Fruit fly (Drosophila melanogaster): ENCODE results near the gene Brd7-9.
"Not testable (repeated sequence)": the region's sequence is repeated elsewhere in the genome, so short reads cannot be mapped to it uniquely, and the experiment has no call there.

The Brd7-9 gene

DNA sequence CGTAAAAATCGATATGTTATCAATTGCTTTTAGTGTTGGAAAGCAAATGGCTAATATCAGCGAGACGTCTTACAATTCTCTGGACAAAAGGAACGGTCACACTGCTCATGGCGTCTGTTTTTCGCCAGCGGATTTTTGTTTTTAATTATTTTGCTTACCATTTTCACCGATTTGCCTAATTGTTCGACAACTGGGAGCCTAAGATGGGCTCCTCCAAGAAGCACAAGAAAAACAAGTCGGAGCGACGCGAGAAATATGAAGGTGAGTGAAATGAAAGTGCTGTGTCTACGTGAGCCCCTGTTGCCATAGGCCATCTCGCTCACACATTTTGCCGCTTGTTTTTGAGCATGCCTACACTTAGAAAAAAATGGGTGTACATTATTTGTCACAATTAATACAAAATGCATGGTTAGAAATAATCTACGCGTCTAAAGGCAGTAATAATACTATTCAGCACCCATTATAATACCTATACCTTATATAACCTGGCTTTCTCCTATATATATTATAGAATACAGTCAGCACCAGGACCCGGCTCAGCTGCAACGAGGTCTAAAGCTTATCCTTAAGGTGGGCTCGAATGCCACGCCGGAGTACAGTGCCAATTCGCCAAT lies at the start of gene Brd7-9:
TSS of gene Brd7-9 (plus strand) at position 78 of the 614 bp plus-strand sequence.
- TF ChIP-seq noc (tag; optimal IDR thresholded peaks at IDR 0.05), result peak; percentile 15

dm6 chr2L:7738709-7739108 lies 44.0 kb upstream of the Brd7-9 start, which contains the start of gene CG31904:
Gene CG31904 (minus strand): TSS chr2L:7738809.
- not testable (repeated sequence) for TF ChIP-seq noc (tag; optimal IDR thresholded peaks at IDR 0.05)

- no peak for TF ChIP-seq noc (tag; optimal IDR thresholded peaks at IDR 0.05)
Measured at dm6 chr2L:7741437-7741836, 41.2 kb upstream of the Brd7-9 start, which contains the start of gene Acp1. Gene Acp1 (minus strand): TSS chr2L:7741537.

DNA sequence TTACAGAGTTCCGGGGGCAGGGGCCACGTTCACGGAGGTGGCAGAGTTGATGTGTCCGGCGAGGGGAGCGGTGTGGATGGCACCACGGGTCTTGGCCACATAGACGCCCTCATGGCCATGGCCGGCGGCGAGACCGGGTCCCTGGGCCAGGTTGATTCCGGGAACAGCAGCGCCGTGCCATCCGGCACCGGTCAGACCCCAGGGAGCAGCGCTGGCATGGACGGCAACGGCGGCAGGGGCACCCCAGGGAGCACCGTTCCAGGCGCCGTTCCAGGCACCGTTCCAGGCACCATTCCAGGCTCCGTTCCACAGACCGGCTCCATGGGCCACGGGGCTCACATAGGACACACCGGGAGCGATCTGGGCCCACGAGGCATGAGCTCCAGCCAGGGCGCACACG lies 38.5 kb upstream of the Brd7-9 start:
- no peak for TF ChIP-seq noc (tag; optimal IDR thresholded peaks at IDR 0.05)

dm6 chr2L:7744739-7745138 lies 37.9 kb upstream of the Brd7-9 start, which contains the start of gene CG7214:
Gene CG7214 (minus strand): TSS chr2L:7744839.
- no peak for TF ChIP-seq noc (tag; optimal IDR thresholded peaks at IDR 0.05)

DNA sequence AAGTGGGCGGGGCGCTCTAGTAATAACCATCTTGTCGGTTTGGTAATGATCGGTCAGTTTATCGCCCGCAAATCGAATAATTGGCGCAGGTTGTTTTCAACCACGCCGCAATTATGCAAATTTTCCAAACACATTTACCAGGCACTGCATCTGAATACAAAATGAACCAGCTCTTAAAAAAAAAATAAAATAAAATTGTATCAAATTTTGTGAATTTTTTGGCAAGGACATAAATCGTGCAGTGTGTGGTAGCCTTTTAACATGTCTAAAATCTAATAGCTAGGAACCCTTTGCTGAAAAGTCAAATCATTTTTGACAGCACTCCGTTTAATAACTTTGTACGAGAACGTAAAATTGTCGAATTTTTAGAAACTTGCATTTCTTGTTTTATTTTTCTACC lies 35.7 kb upstream of the Brd7-9 start, which contains the start of gene ATPsynGL:
TSS of gene ATPsynGL (plus strand) at position 301 of the 400 bp plus-strand sequence.
- TF ChIP-seq noc (tag; optimal IDR thresholded peaks at IDR 0.05), result no peak

DNA sequence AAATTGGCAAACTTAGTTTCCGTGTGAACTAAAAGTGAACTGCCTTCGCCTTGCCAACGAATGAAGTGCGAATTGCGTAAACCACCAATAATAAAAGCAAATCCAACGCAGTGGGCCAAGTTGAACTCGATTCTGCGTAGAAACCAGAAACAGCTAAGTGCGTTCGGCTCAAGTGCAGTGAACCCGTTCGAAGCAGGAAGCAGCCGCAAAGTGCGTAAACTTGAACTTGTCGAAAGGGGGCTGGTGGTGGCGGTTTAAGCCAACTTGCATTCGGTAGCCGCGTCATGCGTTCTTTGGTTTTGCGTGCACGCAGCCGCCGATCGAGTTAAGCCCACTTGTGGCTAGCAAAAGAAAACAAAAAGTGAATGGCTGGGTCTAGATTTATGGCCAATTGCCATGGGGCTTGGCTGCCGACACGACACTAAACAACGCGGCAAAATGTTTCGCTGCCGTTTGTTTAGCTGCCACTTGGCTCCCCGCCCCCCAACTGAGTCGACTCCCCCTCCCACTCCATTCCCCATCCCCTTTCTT lies 32.0 kb upstream of the Brd7-9 start:
- no peak for TF ChIP-seq noc (tag; optimal IDR thresholded peaks at IDR 0.05)

DNA sequence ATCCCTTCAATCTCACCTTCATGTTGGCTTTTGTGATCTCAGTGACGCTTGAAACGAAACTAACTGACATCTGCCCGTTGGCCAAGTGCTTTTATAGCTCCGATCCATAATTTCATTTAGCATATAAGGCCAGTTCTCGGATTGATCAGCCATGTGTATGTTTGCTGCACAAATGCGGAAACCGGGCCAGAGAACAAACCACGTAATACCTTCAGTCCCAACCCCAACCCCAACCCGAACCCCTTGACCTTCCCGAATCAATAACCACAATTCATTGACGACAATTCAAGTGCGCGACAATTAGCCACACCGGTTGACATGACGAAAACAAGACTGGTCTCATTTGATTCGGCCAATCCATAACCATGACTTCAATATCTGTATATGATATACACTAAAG lies 29.6 kb upstream of the Brd7-9 start, which contains the start of gene CG7203:
TSS of gene CG7203 (minus strand) at position 101 of the 400 bp plus-strand sequence.
- TF ChIP-seq noc (tag; optimal IDR thresholded peaks at IDR 0.05), result no peak

- TF ChIP-seq noc (tag; optimal IDR thresholded peaks at IDR 0.05), result no peak
Measured at dm6 chr2L:7753874-7754273, 28.8 kb upstream of the Brd7-9 start, which contains the start of gene CG46025. Gene CG46025 (plus strand): TSS chr2L:7754174.

DNA sequence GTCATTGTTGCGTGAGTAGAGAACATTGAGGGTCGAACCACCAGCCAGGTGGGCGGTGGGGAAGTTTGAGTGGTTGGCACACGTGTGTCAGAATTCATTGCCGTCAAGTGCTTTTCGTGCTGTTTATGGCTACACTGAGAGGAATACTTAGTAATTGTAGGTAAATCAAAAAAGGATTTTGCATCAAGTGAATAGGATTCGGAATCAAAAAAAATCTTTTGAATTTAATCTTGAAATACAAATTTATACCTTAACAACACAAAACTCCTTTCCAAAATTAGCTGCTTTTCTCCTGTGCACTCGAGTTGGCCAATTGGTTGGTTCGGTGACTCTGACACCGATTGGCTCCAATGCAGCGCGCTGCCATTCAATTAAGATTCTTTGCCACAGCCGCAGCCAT lies 28.1 kb upstream of the Brd7-9 start:
- TF ChIP-seq noc (tag; optimal IDR thresholded peaks at IDR 0.05), result no peak

- no peak for TF ChIP-seq noc (tag; optimal IDR thresholded peaks at IDR 0.05)
Measured at dm6 chr2L:7756835-7757234, 25.8 kb upstream of the Brd7-9 start.

DNA sequence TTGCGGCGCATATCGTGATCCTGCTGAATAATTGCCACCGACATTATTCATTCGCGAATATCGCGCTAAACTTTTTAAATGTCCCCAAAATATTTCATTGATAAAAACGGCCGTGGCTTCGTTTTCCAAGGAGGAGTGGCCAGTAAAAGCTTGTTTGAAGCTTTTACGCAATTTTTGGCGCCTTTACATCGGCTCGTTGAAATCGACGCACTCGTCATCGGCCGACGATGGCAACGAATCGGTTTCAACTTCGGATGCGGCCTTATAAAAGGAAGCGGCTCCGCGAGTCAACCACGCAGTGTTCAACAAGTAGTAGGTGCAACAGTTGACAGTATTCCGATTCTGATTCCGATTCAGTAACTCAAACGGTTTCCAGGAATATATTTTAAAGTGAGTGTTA lies 15.3 kb upstream of the Brd7-9 start, which contains the start of gene CG7191:
TSS of gene CG7191 (plus strand) at position 301 of the 400 bp plus-strand sequence.
- no peak for TF ChIP-seq noc (tag; optimal IDR thresholded peaks at IDR 0.05)

DNA sequence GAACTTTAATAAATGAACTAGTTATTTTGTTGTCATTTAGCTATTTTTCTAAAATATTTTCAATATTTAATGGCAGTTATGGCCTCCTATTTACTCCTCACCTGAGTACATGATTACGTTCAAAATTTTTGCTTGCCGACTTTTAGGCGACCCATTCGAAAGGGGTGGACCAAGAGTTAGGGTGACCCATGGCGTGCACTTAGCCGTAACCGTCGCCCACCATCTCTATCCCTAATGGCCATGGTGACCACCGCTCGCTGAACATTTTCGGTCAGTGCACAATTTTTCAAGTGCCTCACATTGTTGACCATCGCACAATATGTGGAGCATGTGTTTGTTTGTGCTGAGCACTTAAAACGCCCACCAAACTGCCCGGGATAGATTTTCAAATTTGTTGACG lies 10.8 kb upstream of the Brd7-9 start:
- TF ChIP-seq noc (tag; optimal IDR thresholded peaks at IDR 0.05), result no peak

dm6 chr2L:7775260-7775659 lies 7.4 kb upstream of the Brd7-9 start:
- no peak for TF ChIP-seq noc (tag; optimal IDR thresholded peaks at IDR 0.05)

DNA sequence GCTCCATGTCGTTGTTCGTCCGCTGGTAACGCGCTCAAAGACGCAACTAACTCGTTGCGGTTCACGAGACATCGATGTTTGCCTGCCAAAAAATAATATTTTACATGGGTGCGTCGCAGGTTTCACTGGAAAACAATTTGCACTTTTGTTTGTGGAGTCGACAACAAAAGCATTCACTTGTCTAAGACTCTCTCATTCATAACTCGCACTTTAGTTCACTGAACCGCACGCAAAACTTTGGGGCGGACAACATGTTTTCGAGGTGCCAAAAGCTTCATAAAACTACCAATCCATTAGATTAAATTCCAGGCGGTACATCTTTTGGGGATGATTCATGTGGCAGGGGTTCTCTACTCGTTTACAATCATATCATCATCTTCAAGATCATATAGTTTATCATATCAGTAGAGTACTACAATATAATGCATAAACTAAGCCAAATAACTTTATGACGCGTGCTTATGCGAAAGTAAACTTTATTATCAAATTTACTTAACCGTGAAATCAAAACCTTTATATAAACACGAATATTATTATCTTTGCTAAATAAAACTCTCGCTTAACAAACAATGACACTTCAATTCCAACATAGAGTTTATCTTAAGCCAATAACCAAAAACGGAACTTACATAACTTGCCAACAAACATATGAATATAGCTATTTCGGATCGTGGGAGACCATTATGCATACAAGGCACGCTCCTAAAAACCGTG lies 4.5 kb upstream of the Brd7-9 start, which contains the start of gene CG7179:
TSS of gene CG7179 (minus strand) at position 51 of the 714 bp plus-strand sequence.
- peak; percentile 40 for TF ChIP-seq noc (tag; optimal IDR thresholded peaks at IDR 0.05)

- TF ChIP-seq noc (tag; optimal IDR thresholded peaks at IDR 0.05), result no peak
Measured at dm6 chr2L:7779785-7780184, 2.9 kb upstream of the Brd7-9 start, which contains the start of gene Uro. Gene Uro (plus strand): TSS chr2L:7780085.
